Worm (Caenorhabditis elegans): ENCODE measurements around the gene clic-1.

Gene clic-1

ce11 chrV:7689888-7690287 lies 44.8 kb downstream of the clic-1 start, which contains the start of gene C12D5.9:
Gene C12D5.9, minus strand, starts transcription at chrV:7689988.
- TF ChIP-seq pqm-1 (tag; optimal IDR thresholded peaks at IDR 0.05) = no peak
- no peak for TF ChIP-seq hlh-13 (GFP tag; optimal IDR thresholded peaks at IDR 0.05)
- no peak for TF ChIP-seq sox-2 (GFP tag; IDR thresholded peaks at IDR 0.05)
- TF ChIP-seq Y22D7AL.16 (tag; optimal IDR thresholded peaks at IDR 0.05) = no peak
- TF ChIP-seq C08G9.2 (tag; optimal IDR thresholded peaks at IDR 0.05) = no peak
- no peak for TF ChIP-seq ets-4 (tag; optimal IDR thresholded peaks at IDR 0.05)
- no peak for TF ChIP-seq ceh-19 (GFP tag; optimal IDR thresholded peaks at IDR 0.05)
- no peak for TF ChIP-seq elt-2 (tag; optimal IDR thresholded peaks at IDR 0.05)
- TF ChIP-seq sdc-2 (tag; optimal IDR thresholded peaks at IDR 0.05) = no peak
- no peak for TF ChIP-seq ceh-6 (GFP tag; optimal IDR thresholded peaks at IDR 0.05)
- TF ChIP-seq pha-4 (tag; optimal IDR thresholded peaks at IDR 0.05) = no peak
- TF ChIP-seq lin-11 (tag; optimal IDR thresholded peaks at IDR 0.05) = no peak

DNA sequence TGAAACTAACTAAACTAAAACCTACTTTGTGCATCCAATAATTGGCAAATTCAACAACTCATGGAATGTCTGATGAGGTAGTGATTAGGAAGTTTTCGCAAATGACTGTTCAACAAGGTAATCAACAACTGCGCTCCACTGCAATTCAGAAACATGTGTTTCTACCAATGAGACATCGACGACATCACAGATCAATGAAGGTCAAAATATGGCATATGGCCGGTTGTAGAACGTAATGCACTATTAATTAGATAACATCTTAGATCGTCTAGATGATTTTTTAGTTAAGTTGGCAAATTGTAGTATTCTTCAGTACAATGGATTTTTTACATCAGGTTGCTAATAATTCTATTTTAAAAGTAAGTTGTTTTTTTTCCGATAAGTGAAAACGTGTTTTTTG lies 48.5 kb downstream of the clic-1 start, which contains the start of the genes nhr-94 and nhr-152:
TSS of gene nhr-94 (minus strand) at position 147 of the 400 bp plus-strand sequence.
TSS of gene nhr-152 (plus strand) at position 162 of the 400 bp plus-strand sequence.
- TF ChIP-seq hlh-8 (tag; optimal IDR thresholded peaks at IDR 0.05) = no peak
- TF ChIP-seq C08G9.2 (tag; optimal IDR thresholded peaks at IDR 0.05) = no peak
- no peak for TF ChIP-seq ceh-14 (tag; optimal IDR thresholded peaks at IDR 0.05)
- TF ChIP-seq dve-1 (tag; optimal IDR thresholded peaks at IDR 0.05) = no peak
- TF ChIP-seq nfya-1 (tag; optimal IDR thresholded peaks at IDR 0.05) = no peak
- TF ChIP-seq ceh-22 (tag; optimal IDR thresholded peaks at IDR 0.05) = no peak
- no peak for TF ChIP-seq nhr-11 (tag; optimal IDR thresholded peaks at IDR 0.05)

- TF ChIP-seq ceh-14 (tag; optimal IDR thresholded peaks at IDR 0.05) (no peak), rnt-1 (tag; optimal IDR thresholded peaks at IDR 0.05) (no peak), unc-42 (tag; optimal IDR thresholded peaks at IDR 0.05) (no peak), ceh-2 (tag; optimal IDR thresholded peaks at IDR 0.05) (no peak), ceh-9 (tag; optimal IDR thresholded peaks at IDR 0.05) (no peak), odd-2 (tag; optimal IDR thresholded peaks at IDR 0.05) (no peak), sdc-2 (tag; optimal IDR thresholded peaks at IDR 0.05) (no peak), Y22D7AL.16 (tag; optimal IDR thresholded peaks at IDR 0.05) (no peak), dmd-4 (tag; optimal IDR thresholded peaks at IDR 0.05; ENCODE audit: borderline replicate concordance) (no peak), ceh-34 (tag; optimal IDR thresholded peaks at IDR 0.05) (no peak), npax-4 (tag; optimal IDR thresholded peaks at IDR 0.05) (no peak), pha-2 (tag; optimal IDR thresholded peaks at IDR 0.05) (no peak), elt-4 (tag; optimal IDR thresholded peaks at IDR 0.05) (no peak), hlh-6 (tag; optimal IDR thresholded peaks at IDR 0.05) (no peak), T23F11.4 (GFP tag; optimal IDR thresholded peaks at IDR 0.05) (no peak), ceh-48 (tag; optimal IDR thresholded peaks at IDR 0.05) (no peak), ceh-18 (tag; optimal IDR thresholded peaks at IDR 0.05) (no peak), ceh-6 (GFP tag; optimal IDR thresholded peaks at IDR 0.05) (no peak), C08G9.2 (tag; optimal IDR thresholded peaks at IDR 0.05) (no peak), ahr-1 (tag; optimal IDR thresholded peaks at IDR 0.05) (no peak)
Observed at ce11 chrV:7683907-7684655, 50.6 kb downstream of the clic-1 start, which contains the start of gene sre-11. Gene sre-11, minus strand, starts transcription at chrV:7683957.

All from whole organism, late embryonic.